Fruit fly (Drosophila melanogaster): ENCODE measurements around the gene Trmt112.

Gene Trmt112

dm6 chr3L:21251381-21251780 lies 34.7 kb upstream of the Trmt112 start (continued):
- TF ChIP-seq CG15696 (tag; optimal IDR thresholded peaks at IDR 0.05) (no peak), Meics (GFP tag; optimal IDR thresholded peaks at IDR 0.05) (no peak), CG8359 (GFP tag; optimal IDR thresholded peaks at IDR 0.05; ENCODE audit: borderline replicate concordance) (no peak), z (GFP tag; IDR thresholded peaks at IDR 0.05) (peak; percentile 81; the same call in 2 of the 3 replicates), CG17328 (GFP tag; IDR thresholded peaks at IDR 0.05) (peak; percentile 17; the same call in 1 of the 2 replicates), pum (GFP tag; optimal IDR thresholded peaks at IDR 0.05) (no peak), CG1832 (GFP tag; optimal IDR thresholded peaks at IDR 0.05) (no peak), CG34422 (GFP tag; IDR thresholded peaks at IDR 0.05) (no peak), onecut (GFP tag; IDR thresholded peaks at IDR 0.05) (0 out of 2 replicates have a peak, but pooled peaks have one; percentile 7), CG2120 (GFP tag; optimal IDR thresholded peaks at IDR 0.05) (peak; percentile 36), CG1233 (GFP tag; optimal IDR thresholded peaks at IDR 0.05) (no peak), CG8281 (tag; optimal IDR thresholded peaks at IDR 0.05) (no peak), Antp (GFP tag; optimal IDR thresholded peaks at IDR 0.05) (peak; percentile 14), nom (GFP tag; optimal IDR thresholded peaks at IDR 0.05) (peak; percentile 56), CG4707 (GFP tag; optimal IDR thresholded peaks at IDR 0.05) (no peak), slbo (GFP tag; IDR thresholded peaks at IDR 0.05) (peak; percentile 33; the same call in 1 of the 2 replicates), seq (GFP tag; IDR thresholded peaks at IDR 0.05) (peak; percentile 38; the same call in 1 of the 2 replicates), CG14667 (GFP tag; IDR thresholded peaks at IDR 0.05) (no peak), trh (GFP tag; optimal IDR thresholded peaks at IDR 0.05) (no peak), pan (optimal IDR thresholded peaks at IDR 0.05) (no peak), pan (GFP tag; optimal IDR thresholded peaks at IDR 0.05 in 1 of 2, IDR thresholded peaks at IDR 0.05 in 1 of 2) (peak in 1 of 2 experiments; percentile 25), CG6689 (GFP tag; IDR thresholded peaks at IDR 0.05) (peak; percentile 48), CG10274 (GFP tag; optimal IDR thresholded peaks at IDR 0.05) (no peak), CG18262 (tag; optimal IDR thresholded peaks at IDR 0.05) (peak; percentile 12), zfh1 (GFP tag; IDR thresholded peaks at IDR 0.05) (peak; percentile 49; the same call in 1 of the 3 replicates), CG8765 (GFP tag; IDR thresholded peaks at IDR 0.05) (no peak), exex (tag; optimal IDR thresholded peaks at IDR 0.05) (no peak), NC2β (GFP tag; optimal IDR thresholded peaks at IDR 0.05) (no peak), CkIIα-i1 (GFP tag; IDR thresholded peaks at IDR 0.05) (no peak), Dll (GFP tag; IDR thresholded peaks at IDR 0.05; ENCODE audit: partially characterized antibody) (0 out of 4 replicates have a peak, but pooled peaks have one; percentile 12), Elba2 (GFP tag; optimal IDR thresholded peaks at IDR 0.05) (no peak), crc (GFP tag; optimal IDR thresholded peaks at IDR 0.05) (no peak), kni (GFP tag; optimal IDR thresholded peaks at IDR 0.05) (no peak), chinmo (GFP tag; IDR thresholded peaks at IDR 0.05; ENCODE audit: partially characterized antibody) (0 out of 4 replicates have a peak, but pooled peaks have one; percentile 60), Fer2 (tag; optimal IDR thresholded peaks at IDR 0.05) (no peak), Taf1 (GFP tag; IDR thresholded peaks at IDR 0.05) (no peak), Dbx (GFP tag; IDR thresholded peaks at IDR 0.05) (no peak), CG5953 (GFP tag; IDR thresholded peaks at IDR 0.05) (0 out of 2 replicates have a peak, but pooled peaks have one; percentile 13), usp (GFP tag; optimal IDR thresholded peaks at IDR 0.05) (no peak), CG43689 (GFP tag; IDR thresholded peaks at IDR 0.05) (no peak), pb (GFP tag; optimal IDR thresholded peaks at IDR 0.05) (no peak), gsb-n (tag; optimal IDR thresholded peaks at IDR 0.05) (no peak), esg (GFP tag; conservative IDR thresholded peaks at IDR 0.05) (0 out of 2 replicates have a peak, but pooled peaks have one; percentile 29), sens-2 (GFP tag; IDR thresholded peaks at IDR 0.05) (no peak), ranshi (GFP tag; IDR thresholded peaks at IDR 0.05) (0 out of 2 replicates have a peak, but pooled peaks have one; percentile 21), CG7928 (GFP tag; optimal IDR thresholded peaks at IDR 0.05) (no peak), Stat92E (GFP tag; optimal IDR thresholded peaks at IDR 0.05) (no peak), CG33557 (GFP tag; optimal IDR thresholded peaks at IDR 0.05) (no peak), CG32532 (GFP tag; IDR thresholded peaks at IDR 0.05) (peak; percentile 42; the same call in 1 of the 2 replicates), dmrt11E (tag; optimal IDR thresholded peaks at IDR 0.05) (no peak), CG11093 (GFP tag; IDR thresholded peaks at IDR 0.05) (no peak)
